Fruit fly (Drosophila melanogaster): ENCODE data around the gene CG3061.

DNA sequence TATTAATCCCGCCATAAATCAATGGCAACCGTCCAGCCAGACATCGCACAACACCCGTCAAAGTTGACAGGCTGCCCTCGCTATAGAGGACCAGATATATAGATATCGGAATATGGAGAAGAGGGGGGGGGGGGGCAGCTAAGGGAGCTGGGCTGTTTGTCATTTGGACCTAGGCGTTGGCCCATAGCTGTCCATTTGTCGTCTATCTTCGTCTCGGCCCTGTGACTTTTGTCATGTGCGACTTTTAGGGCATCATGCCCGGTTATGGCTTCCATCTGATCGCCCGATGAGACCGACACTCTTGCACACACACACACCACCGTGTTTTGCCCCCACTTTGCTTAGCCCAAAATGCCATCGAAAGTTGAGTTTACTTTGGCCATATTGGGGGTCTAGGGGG is 34.4 kb upstream of the CG3061 start:
- TF ChIP-seq CG3281 (GFP tag; optimal IDR thresholded peaks at IDR 0.05): no peak
- no peak for TF ChIP-seq inv (GFP tag; IDR thresholded peaks at IDR 0.05; ENCODE audit: partially characterized antibody)
- no peak for TF ChIP-seq Sin3A (optimal IDR thresholded peaks at IDR 0.05)
- no peak for TF ChIP-seq Xrp1 (GFP tag; IDR thresholded peaks at IDR 0.05)
- TF ChIP-seq danr (GFP tag; IDR thresholded peaks at IDR 0.05): no peak
